Worm (Caenorhabditis elegans): ENCODE measurements around the gene dmd-3.

DNA sequence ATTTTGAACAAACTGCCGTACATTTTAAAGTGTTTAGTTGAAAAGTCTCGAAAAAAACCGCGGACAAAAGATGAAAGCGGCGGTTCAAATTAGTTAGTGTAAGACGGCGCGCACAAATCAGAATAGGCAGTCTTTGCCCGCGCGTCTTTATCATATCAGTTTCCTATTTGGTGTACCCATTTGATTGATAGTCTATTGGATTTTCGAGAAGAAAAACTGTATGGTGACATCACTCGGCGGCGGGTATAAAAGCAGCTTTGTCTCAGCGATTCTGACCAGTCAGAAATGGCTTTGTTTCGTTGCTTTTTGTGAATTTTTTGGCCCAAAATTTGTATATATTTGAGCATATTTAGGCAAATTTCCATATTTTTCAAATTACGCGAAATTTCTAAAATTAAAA is 46.4 kb downstream of the dmd-3 start:
- TF ChIP-seq egl-27 (tag; optimal IDR thresholded peaks at IDR 0.05) (no peak), nhr-28 (tag; optimal IDR thresholded peaks at IDR 0.05) (no peak)
